Fruit fly (Drosophila melanogaster): Measurements from ENCODE around the gene Cbs.

Gene Cbs

dm6 chrX:21044831-21045447 is at the start of gene Cbs (continued):
- TF ChIP-seq CG11085 (GFP tag; IDR thresholded peaks at IDR 0.05) (0 out of 2 replicates have a peak, but pooled peaks have one; percentile 40), usp (GFP tag; optimal IDR thresholded peaks at IDR 0.05) (no peak), CG7271 (tag; optimal IDR thresholded peaks at IDR 0.05) (no peak), CG16863 (GFP tag; optimal IDR thresholded peaks at IDR 0.05) (no peak), slou (GFP tag; optimal IDR thresholded peaks at IDR 0.05) (peak; percentile 58), CG8089 (GFP tag; optimal IDR thresholded peaks at IDR 0.05) (no peak), exex (tag; optimal IDR thresholded peaks at IDR 0.05) (no peak), CG7372 (GFP tag; IDR thresholded peaks at IDR 0.05) (peak; percentile 69), HLH54F (GFP tag; optimal IDR thresholded peaks at IDR 0.05) (no peak), Ssrp (tag; optimal IDR thresholded peaks at IDR 0.05) (peak; percentile 52), abd-A (tag; optimal IDR thresholded peaks at IDR 0.05) (peak; percentile 14), trh (GFP tag; optimal IDR thresholded peaks at IDR 0.05) (no peak), Myb (GFP tag; optimal IDR thresholded peaks at IDR 0.05) (no peak), al (GFP tag; IDR thresholded peaks at IDR 0.05) (peak; percentile 70), Hr51 (GFP tag; optimal IDR thresholded peaks at IDR 0.05) (peak; percentile 2 to 68), unpg (GFP tag; optimal IDR thresholded peaks at IDR 0.05) (peak; percentile 57), Dek (tag; optimal IDR thresholded peaks at IDR 0.05) (peak; percentile 65), kah (GFP tag; optimal IDR thresholded peaks at IDR 0.05) (no peak), CG33557 (GFP tag; optimal IDR thresholded peaks at IDR 0.05) (peak; percentile 25), crc (GFP tag; optimal IDR thresholded peaks at IDR 0.05) (no peak), CG9215 (GFP tag; IDR thresholded peaks at IDR 0.05) (peak; percentile 60), Deaf1 (tag; optimal IDR thresholded peaks at IDR 0.05) (peak; percentile 88), Ets65A (GFP tag) (peak; percentile 29), CG4404 (GFP tag; IDR thresholded peaks at IDR 0.05) (no peak), Jarid2 (GFP tag; optimal IDR thresholded peaks at IDR 0.05) (no peak), wor (GFP tag; IDR thresholded peaks at IDR 0.05) (peak; percentile 38; the same call in 1 of the 2 replicates), CG6175 (GFP tag; IDR thresholded peaks at IDR 0.05) (0 out of 3 replicates have a peak, but pooled peaks have one; percentile 23), btn (GFP tag; optimal IDR thresholded peaks at IDR 0.05) (no peak), H2.0 (GFP tag; IDR thresholded peaks at IDR 0.05) (peak; percentile 66), da (GFP tag; optimal IDR thresholded peaks at IDR 0.05) (no peak), caup (GFP tag; optimal IDR thresholded peaks at IDR 0.05; ENCODE audit: severe bottlenecking) (peak; percentile 15), Xbp1 (GFP tag; optimal IDR thresholded peaks at IDR 0.05) (peak; percentile 69), CG17361 (GFP tag; IDR thresholded peaks at IDR 0.05) (peak; percentile 90), pan (optimal IDR thresholded peaks at IDR 0.05) (no peak), pan (GFP tag; optimal IDR thresholded peaks at IDR 0.05 in 1 of 2, IDR thresholded peaks at IDR 0.05 in 1 of 2) (peak in 1 of 2 experiments; percentile 81), CG8944 (GFP tag; optimal IDR thresholded peaks at IDR 0.05) (no peak), GATAe (GFP tag; conservative IDR thresholded peaks at IDR 0.05) (no peak), Max (GFP tag; optimal IDR thresholded peaks at IDR 0.05) (peak; percentile 38), CG14667 (GFP tag; IDR thresholded peaks at IDR 0.05) (0 out of 2 replicates have a peak, but pooled peaks have one; percentile 18), psq (GFP tag; optimal IDR thresholded peaks at IDR 0.05) (peak; percentile 15), CG5245 (GFP tag; optimal IDR thresholded peaks at IDR 0.05) (peak; percentile 17), CG7963 (GFP tag; IDR thresholded peaks at IDR 0.05; ENCODE audit: partially characterized antibody) (no peak), Tbp (GFP tag; optimal IDR thresholded peaks at IDR 0.05) (no peak), Gsc (GFP tag; IDR thresholded peaks at IDR 0.05) (no peak), gt (GFP tag; IDR thresholded peaks at IDR 0.05) (no peak), Fer1 (GFP tag; optimal IDR thresholded peaks at IDR 0.05) (peak; percentile 50), cato (GFP tag; optimal IDR thresholded peaks at IDR 0.05; ENCODE audit: borderline replicate concordance) (peak; percentile 30), inv (GFP tag; IDR thresholded peaks at IDR 0.05; ENCODE audit: partially characterized antibody) (no peak), sisA (GFP tag; IDR thresholded peaks at IDR 0.05) (peak; percentile 67), vfl (GFP tag; optimal IDR thresholded peaks at IDR 0.05) (no peak), ssp (GFP tag; IDR thresholded peaks at IDR 0.05) (peak; percentile 43)

All from whole organism, embryonic.